Fruit fly (Drosophila melanogaster): Measurements from ENCODE around the gene CG10654.

The CG10654 gene

dm6 chr3L:12471471-12471978 lies 36.1 kb downstream of the CG10654 start, which contains the start of gene CG10616 (continued):
- TF ChIP-seq CG4707 (GFP tag; optimal IDR thresholded peaks at IDR 0.05) (no peak), CG9727 (GFP tag; optimal IDR thresholded peaks at IDR 0.05) (no peak), Dip2 (GFP tag; IDR thresholded peaks at IDR 0.05) (no peak), NfI (GFP tag; optimal IDR thresholded peaks at IDR 0.05) (no peak), ase (GFP tag; IDR thresholded peaks at IDR 0.05) (no peak), toy (GFP tag; IDR thresholded peaks at IDR 0.05) (no peak), chif (GFP tag; optimal IDR thresholded peaks at IDR 0.05) (no peak), CG2889 (GFP tag; IDR thresholded peaks at IDR 0.05) (no peak), CG12219 (GFP tag; optimal IDR thresholded peaks at IDR 0.05) (no peak), bsh (GFP tag; optimal IDR thresholded peaks at IDR 0.05) (no peak), CG10147 (GFP tag; optimal IDR thresholded peaks at IDR 0.05) (no peak), Mes4 (GFP tag; optimal IDR thresholded peaks at IDR 0.05) (no peak), CrebB (tag; optimal IDR thresholded peaks at IDR 0.05) (no peak), CG18619 (GFP tag; optimal IDR thresholded peaks at IDR 0.05) (no peak), CG2678 (tag; optimal IDR thresholded peaks at IDR 0.05) (no peak), MTF-1 (GFP tag; optimal IDR thresholded peaks at IDR 0.05; ENCODE audit: borderline replicate concordance) (no peak), HHEX (GFP tag; optimal IDR thresholded peaks at IDR 0.05) (no peak), knrl (GFP tag; IDR thresholded peaks at IDR 0.05; ENCODE audit: partially characterized antibody) (peak; percentile 94), gsb-n (tag; optimal IDR thresholded peaks at IDR 0.05) (no peak), wdn (GFP tag; IDR thresholded peaks at IDR 0.05) (no peak), vnd (GFP tag; IDR thresholded peaks at IDR 0.05; ENCODE audit: partially characterized antibody) (peak; percentile 95), bab2 (GFP tag; optimal IDR thresholded peaks at IDR 0.05) (no peak), Pdp1 (GFP tag; optimal IDR thresholded peaks at IDR 0.05) (no peak), Lhr (GFP tag; optimal IDR thresholded peaks at IDR 0.05) (no peak), CG6254 (GFP tag; optimal IDR thresholded peaks at IDR 0.05) (no peak), CG12155 (GFP tag; optimal IDR thresholded peaks at IDR 0.05) (no peak), Doc3 (GFP tag; IDR thresholded peaks at IDR 0.05; ENCODE audit: partially characterized antibody) (peak; percentile 97), Hr39 (optimal IDR thresholded peaks at IDR 0.05) (no peak), CG4282 (GFP tag; optimal IDR thresholded peaks at IDR 0.05) (no peak), pb (GFP tag; optimal IDR thresholded peaks at IDR 0.05) (no peak), ems (GFP tag; optimal IDR thresholded peaks at IDR 0.05) (no peak), CG17612 (GFP tag; IDR thresholded peaks at IDR 0.05) (no peak), Eip74EF (GFP tag; optimal IDR thresholded peaks at IDR 0.05) (no peak), CG32532 (GFP tag; IDR thresholded peaks at IDR 0.05) (no peak), ham (GFP tag; IDR thresholded peaks at IDR 0.05) (no peak), Sry-δ (GFP tag; optimal IDR thresholded peaks at IDR 0.05) (peak; percentile 97), ranshi (GFP tag; IDR thresholded peaks at IDR 0.05) (no peak), HmgD (GFP tag; optimal IDR thresholded peaks at IDR 0.05) (no peak), CG7839 (tag; optimal IDR thresholded peaks at IDR 0.05) (no peak), dm (GFP tag; optimal IDR thresholded peaks at IDR 0.05) (no peak), az2 (GFP tag; optimal IDR thresholded peaks at IDR 0.05) (no peak), CG33213 (GFP tag; optimal IDR thresholded peaks at IDR 0.05) (peak; percentile 28), gsb (GFP tag; IDR thresholded peaks at IDR 0.05) (no peak), CG13287 (GFP tag; IDR thresholded peaks at IDR 0.05; ENCODE audit: partially characterized antibody) (peak; percentile 98), pum (GFP tag; optimal IDR thresholded peaks at IDR 0.05) (no peak), CG7786 (GFP tag; optimal IDR thresholded peaks at IDR 0.05) (no peak), CG8924 (tag; optimal IDR thresholded peaks at IDR 0.05) (no peak), Hmr (GFP tag; optimal IDR thresholded peaks at IDR 0.05) (no peak), sens-2 (GFP tag; IDR thresholded peaks at IDR 0.05) (no peak), dysf (GFP tag; IDR thresholded peaks at IDR 0.05) (no peak), CG4424 (GFP tag; optimal IDR thresholded peaks at IDR 0.05) (no peak)
